Fruit fly (Drosophila melanogaster): ENCODE results near the gene CG13086.

The CG13086 gene

DNA sequence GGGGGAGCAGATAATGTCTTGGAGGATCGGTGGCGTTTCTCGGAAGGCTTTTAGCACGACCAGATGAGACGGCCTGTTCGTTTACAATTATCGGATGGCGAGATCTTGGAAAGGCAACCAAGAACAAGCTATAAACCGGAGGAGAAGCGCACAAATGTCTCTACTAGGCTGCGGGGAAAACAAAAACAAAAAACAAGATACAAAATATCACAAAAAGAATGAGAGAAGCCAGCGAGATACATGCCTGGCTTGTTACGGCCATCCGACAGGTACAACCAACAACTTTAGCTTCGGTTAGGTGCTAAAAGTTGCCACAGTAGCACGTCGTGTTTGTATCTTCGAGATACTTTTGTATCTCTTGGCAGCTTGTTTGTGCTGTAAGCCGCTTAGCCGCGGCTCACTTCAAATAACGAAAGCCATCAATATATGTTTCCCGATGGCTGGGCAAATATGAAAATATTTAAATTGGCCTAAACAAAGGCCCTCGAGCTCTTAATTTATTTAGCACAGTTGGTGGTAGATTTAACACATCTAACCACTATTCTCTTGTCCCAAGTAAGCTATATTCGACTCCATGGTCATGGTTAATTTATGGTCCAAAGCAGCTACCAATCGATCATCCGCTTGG, 4.3 kb upstream of the CG13086 start:
- TF ChIP-seq Pif1B (GFP tag; optimal IDR thresholded peaks at IDR 0.05), result no peak
- peak; percentile 2 for TF ChIP-seq CG8301 (tag; optimal IDR thresholded peaks at IDR 0.05)
- peak; percentile 10 for TF ChIP-seq CG8159 (tag; optimal IDR thresholded peaks at IDR 0.05)
- TF ChIP-seq Pif1A (GFP tag; optimal IDR thresholded peaks at IDR 0.05), result no peak
- TF ChIP-seq gl (tag; optimal IDR thresholded peaks at IDR 0.05), result peak; percentile 78
- no peak for TF ChIP-seq CG9948 (tag; optimal IDR thresholded peaks at IDR 0.05)
- TF ChIP-seq rn (GFP tag; IDR thresholded peaks at IDR 0.05), result no peak
- TF ChIP-seq CG32121 (GFP tag; IDR thresholded peaks at IDR 0.05), result no peak
- no peak for TF ChIP-seq Ets98B (GFP tag; IDR thresholded peaks at IDR 0.05)
- no peak for TF ChIP-seq D1 (tag; optimal IDR thresholded peaks at IDR 0.05)
- TF ChIP-seq CG34367 (tag; optimal IDR thresholded peaks at IDR 0.05), result peak; percentile 56
- peak; percentile 24 for TF ChIP-seq CG17806 (tag; optimal IDR thresholded peaks at IDR 0.05)
- no peak for TF ChIP-seq fd96Ca (GFP tag; IDR thresholded peaks at IDR 0.05)
- no peak for TF ChIP-seq Snoo (tag; optimal IDR thresholded peaks at IDR 0.05)
- TF ChIP-seq EcR (GFP tag; optimal IDR thresholded peaks at IDR 0.05), result no peak
- TF ChIP-seq CG12605 (GFP tag; IDR thresholded peaks at IDR 0.05), result peak; percentile 34; the same call in 1 of the 2 replicates
- TF ChIP-seq CG4496 (GFP tag; IDR thresholded peaks at IDR 0.05), result no peak; the same call in 2 of the 3 replicates
- peak; percentile 48 for TF ChIP-seq CG14655 (GFP tag; optimal IDR thresholded peaks at IDR 0.05)
- peak; percentile 29 for TF ChIP-seq CG15710 (tag; optimal IDR thresholded peaks at IDR 0.05)
- TF ChIP-seq CG13204 (GFP tag; optimal IDR thresholded peaks at IDR 0.05), result peak; percentile 41
- no peak for TF ChIP-seq CG10348 (GFP tag; IDR thresholded peaks at IDR 0.05)

dm6 chr2L:19361632-19362142, 2.5 kb upstream of the CG13086 start:
- TF ChIP-seq Pif1A (GFP tag; optimal IDR thresholded peaks at IDR 0.05) (peak; percentile 65), EcR (GFP tag; optimal IDR thresholded peaks at IDR 0.05) (peak; percentile 23), Pif1B (GFP tag; optimal IDR thresholded peaks at IDR 0.05) (peak; percentile 61), CG15710 (tag; optimal IDR thresholded peaks at IDR 0.05) (peak; percentile 61), CG9948 (tag; optimal IDR thresholded peaks at IDR 0.05) (peak; percentile 59), CG13204 (GFP tag; optimal IDR thresholded peaks at IDR 0.05) (peak; percentile 58), CG8301 (tag; optimal IDR thresholded peaks at IDR 0.05) (peak; percentile 41), CG12605 (GFP tag; IDR thresholded peaks at IDR 0.05) (no peak), CG14655 (GFP tag; optimal IDR thresholded peaks at IDR 0.05) (peak; percentile 66), CG32121 (GFP tag; IDR thresholded peaks at IDR 0.05) (no peak; the same call in 1 of the 2 replicates), fd96Ca (GFP tag; IDR thresholded peaks at IDR 0.05) (no peak), CG8159 (tag; optimal IDR thresholded peaks at IDR 0.05) (peak; percentile 79), CG10348 (GFP tag; IDR thresholded peaks at IDR 0.05) (no peak; the same call in 1 of the 2 replicates), Ets98B (GFP tag; IDR thresholded peaks at IDR 0.05) (no peak), Snoo (tag; optimal IDR thresholded peaks at IDR 0.05) (peak; percentile 78), CG34367 (tag; optimal IDR thresholded peaks at IDR 0.05) (peak; percentile 52), gl (tag; optimal IDR thresholded peaks at IDR 0.05) (peak; percentile 32), rn (GFP tag; IDR thresholded peaks at IDR 0.05) (no peak), CG17806 (tag; optimal IDR thresholded peaks at IDR 0.05) (peak; percentile 55), D1 (tag; optimal IDR thresholded peaks at IDR 0.05) (no peak), CG4496 (GFP tag; IDR thresholded peaks at IDR 0.05) (0 out of 3 replicates have a peak, but pooled peaks have one; percentile 16)

dm6 chr2L:19362734-19363363, 1.3 kb upstream of the CG13086 start, which contains the start of gene dnt:
TSS of gene dnt (minus strand) at chr2L:19363227.
- TF ChIP-seq EcR (GFP tag; optimal IDR thresholded peaks at IDR 0.05), result peak; percentile 55
- no peak for TF ChIP-seq CG15710 (tag; optimal IDR thresholded peaks at IDR 0.05)

dm6 chr2L:19363530-19363929, 645 bp upstream of the CG13086 start:
- peak; percentile 63 for TF ChIP-seq CG4496 (GFP tag; IDR thresholded peaks at IDR 0.05)
- no peak for TF ChIP-seq CG15710 (tag; optimal IDR thresholded peaks at IDR 0.05)
- 0 out of 2 replicates have a peak, but pooled peaks have one; percentile 15 for TF ChIP-seq Ets98B (GFP tag; IDR thresholded peaks at IDR 0.05)
- no peak for TF ChIP-seq gl (tag; optimal IDR thresholded peaks at IDR 0.05)

- TF ChIP-seq CG8159 (tag; optimal IDR thresholded peaks at IDR 0.05), result peak; percentile 73
- peak; percentile 37; the same call in 2 of the 3 replicates for TF ChIP-seq CG4496 (GFP tag; IDR thresholded peaks at IDR 0.05)
- TF ChIP-seq CG17806 (tag; optimal IDR thresholded peaks at IDR 0.05), result peak; percentile 56
- TF ChIP-seq CG13204 (GFP tag; optimal IDR thresholded peaks at IDR 0.05), result no peak
- 0 out of 2 replicates have a peak, but pooled peaks have one; percentile 30 for TF ChIP-seq CG12605 (GFP tag; IDR thresholded peaks at IDR 0.05)
- peak; percentile 65 for TF ChIP-seq Snoo (tag; optimal IDR thresholded peaks at IDR 0.05)
- peak; percentile 66 for TF ChIP-seq CG15710 (tag; optimal IDR thresholded peaks at IDR 0.05)
- TF ChIP-seq fd96Ca (GFP tag; IDR thresholded peaks at IDR 0.05), result 0 out of 3 replicates have a peak, but pooled peaks have one; percentile 47
- TF ChIP-seq gl (tag; optimal IDR thresholded peaks at IDR 0.05), result no peak
- peak; percentile 69 for TF ChIP-seq CG14655 (GFP tag; optimal IDR thresholded peaks at IDR 0.05)
- peak; percentile 40 for TF ChIP-seq Pif1B (GFP tag; optimal IDR thresholded peaks at IDR 0.05)
- TF ChIP-seq CG34367 (tag; optimal IDR thresholded peaks at IDR 0.05), result peak; percentile 59
- no peak for TF ChIP-seq D1 (tag; optimal IDR thresholded peaks at IDR 0.05)
- TF ChIP-seq Ets98B (GFP tag; IDR thresholded peaks at IDR 0.05), result peak; percentile 43
- TF ChIP-seq EcR (GFP tag; optimal IDR thresholded peaks at IDR 0.05), result peak; percentile 45
- peak; percentile 45 for TF ChIP-seq CG9948 (tag; optimal IDR thresholded peaks at IDR 0.05)
- peak; percentile 62 for TF ChIP-seq CG8301 (tag; optimal IDR thresholded peaks at IDR 0.05)
- TF ChIP-seq rn (GFP tag; IDR thresholded peaks at IDR 0.05), result no peak
- TF ChIP-seq Pif1A (GFP tag; optimal IDR thresholded peaks at IDR 0.05), result peak; percentile 32
- TF ChIP-seq CG32121 (GFP tag; IDR thresholded peaks at IDR 0.05), result peak; percentile 24; the same call in 1 of the 2 replicates
- TF ChIP-seq CG10348 (GFP tag; IDR thresholded peaks at IDR 0.05), result no peak
Observed at dm6 chr2L:19364622-19365021, 447 bp downstream of the CG13086 start.
